Worm (Caenorhabditis elegans) whole organism, young adult: ENCODE data around the gene npr-27.

Experiments
- B0035.1 ChIP-seq: sonication (generic microtip); optimal IDR thresholded peaks from 2 replicates; lab custom pipeline; 2016; ENCODE audit warnings: missing genetic modification characterization, mild to moderate bottlenecking, missing compliant biosample characterization, missing genotype, missing genetic modification reagents
- F23B12.7 ChIP-seq: sonication (generic microtip); optimal IDR thresholded peaks from 2 replicates; lab custom pipeline; 2017; ENCODE audit warnings: missing genetic modification characterization, mild to moderate bottlenecking, missing compliant biosample characterization, antibody characterized with exemption, moderate library complexity; ENCODE audit not compliant: insufficient read depth
- F33H1.4 ChIP-seq: fragments of 200-800 bp; sonication (Bioruptor generic); IDR thresholded peaks from 2 replicates; pipeline ENCODE4 v1.3.6; 2022; ENCODE audit warnings: missing genetic modification reagents, missing genetic modification characterization, missing compliant biosample characterization
- F49E8.2 ChIP-seq: sonication (generic microtip); optimal IDR thresholded peaks from 3 replicates; lab custom pipeline; 2017; ENCODE audit warnings: missing genetic modification characterization, mild to moderate bottlenecking, missing compliant biosample characterization, antibody characterized with exemption, moderate library complexity; ENCODE audit not compliant: insufficient read depth
- F57C9.4 ChIP-seq: sonication (generic microtip); optimal IDR thresholded peaks from 2 replicates; lab custom pipeline; 2017; ENCODE audit warnings: mild to moderate bottlenecking, missing genetic modification characterization, missing compliant biosample characterization
- T07F8.4 ChIP-seq: sonication (generic microtip); optimal IDR thresholded peaks from 2 replicates; lab custom pipeline; 2016; ENCODE audit warnings: mild to moderate bottlenecking, missing genetic modification characterization, moderate library complexity, missing compliant biosample characterization
- Y53F4B.3 ChIP-seq: fragments of 200-800 bp; sonication (Bioruptor generic); IDR thresholded peaks from 2 replicates; pipeline ENCODE4 v1.3.6; 2022; ENCODE audit warnings: missing genetic modification reagents, missing genetic modification characterization, missing compliant biosample characterization
- Y67H2A.10 ChIP-seq: fragments of 200-800 bp; sonication (Bioruptor generic); conservative IDR thresholded peaks from 2 replicates; pipeline ENCODE4 v1.3.6; 2022; ENCODE audit warnings: missing genetic modification reagents, missing genetic modification characterization, missing compliant biosample characterization
- ZK185.1 ChIP-seq: sonication (generic microtip); optimal IDR thresholded peaks from 2 replicates; lab custom pipeline; 2016; ENCODE audit warnings: mild to moderate bottlenecking, missing genetic modification characterization, missing compliant biosample characterization; ENCODE audit not compliant: poor library complexity, severe bottlenecking
- akir-1 ChIP-seq: fragments of 200-800 bp; sonication (Bioruptor generic); optimal IDR thresholded peaks from 2 replicates; lab custom pipeline; 2018; ENCODE audit warnings: mild to moderate bottlenecking, missing genetic modification characterization, moderate library complexity, missing compliant biosample characterization
- aptf-2 ChIP-seq: fragments of 200-800 bp; sonication (Bioruptor generic); conservative IDR thresholded peaks from 2 replicates; pipeline ENCODE4 v1.3.6; 2022; ENCODE audit warnings: missing genetic modification reagents, missing genetic modification characterization, missing compliant biosample characterization
- attf-3 ChIP-seq: fragments of 200-800 bp; sonication (Bioruptor generic); conservative IDR thresholded peaks from 2 replicates; pipeline ENCODE4 v1.3.6; 2022; ENCODE audit warnings: missing genetic modification reagents, missing genetic modification characterization, missing compliant biosample characterization
- attf-6 ChIP-seq: fragments of 200-800 bp; sonication (Bioruptor generic); IDR thresholded peaks from 2 replicates; pipeline ENCODE4 v1.3.6; 2022; ENCODE audit warnings: missing genetic modification reagents, missing genetic modification characterization, missing compliant biosample characterization
- bed-1 ChIP-seq: fragments of 200-800 bp; sonication (Bioruptor generic); IDR thresholded peaks from 2 replicates; pipeline ENCODE4 v1.3.6; 2022; ENCODE audit warnings: missing genetic modification reagents, missing genetic modification characterization, missing compliant biosample characterization
- ccch-3 ChIP-seq: fragments of 200-800 bp; sonication (Bioruptor generic); optimal IDR thresholded peaks from 2 replicates; lab custom pipeline; 2018; ENCODE audit warnings: mild to moderate bottlenecking, missing genetic modification characterization, missing compliant biosample characterization
- cebp-1 ChIP-seq, 2 experiments: fragments of 200-800 bp in 1 of 2; sonication (Bioruptor generic) in 1 of 2; sonication (generic microtip) in 1 of 2; IDR thresholded peaks in 1 of 2; optimal IDR thresholded peaks in 1 of 2; 2 replicates each; pipeline versions ENCODE4 v1.3.6 to Lab custom; 2017 to 2022; ENCODE audit warnings: missing compliant biosample characterization in 2 of 2, missing genetic modification characterization in 2 of 2, mild to moderate bottlenecking in 1 of 2, missing genetic modification reagents in 1 of 2, moderate library complexity in 1 of 2
- cebp-2 ChIP-seq: fragments of 200-800 bp; sonication (Bioruptor generic); IDR thresholded peaks from 2 replicates; pipeline ENCODE4 v1.3.6; 2022; ENCODE audit warnings: missing genetic modification characterization, missing compliant biosample characterization
- ceh-40 ChIP-seq: fragments of 200-800 bp; sonication (Bioruptor generic); IDR thresholded peaks from 2 replicates; pipeline ENCODE4 v1.3.6; 2022; ENCODE audit warnings: missing genetic modification characterization, missing compliant biosample characterization
- ceh-91 ChIP-seq: fragments of 200-800 bp; sonication (Bioruptor generic); IDR thresholded peaks from 2 replicates; pipeline ENCODE4 v1.3.6; 2022; ENCODE audit warnings: missing genetic modification reagents, missing genetic modification characterization, missing compliant biosample characterization
- dpl-1 ChIP-seq: fragments of 150-350 bp; optimal IDR thresholded peaks from 2 replicates; lab custom pipeline; 2014; ENCODE audit warnings: missing biosample characterization, missing genetic modification reagents, missing genetic modification characterization
- efl-1 ChIP-seq: fragments of 150-350 bp; optimal IDR thresholded peaks from 2 replicates; lab custom pipeline; 2014; ENCODE audit warnings: missing biosample characterization, missing genetic modification reagents, missing genetic modification characterization
- egl-44 ChIP-seq: fragments of 200-800 bp; sonication (Bioruptor generic); IDR thresholded peaks from 2 replicates; pipeline ENCODE4 v1.3.6; 2022; ENCODE audit warnings: missing genetic modification reagents, missing genetic modification characterization, missing compliant biosample characterization
- ets-4 ChIP-seq: fragments of 200-800 bp; sonication (Bioruptor generic); optimal IDR thresholded peaks from 2 replicates; lab custom pipeline; 2018; ENCODE audit warnings: mild to moderate bottlenecking, missing genetic modification characterization, missing compliant biosample characterization
- gei-17 ChIP-seq: fragments of 200-800 bp; sonication (Bioruptor generic); optimal IDR thresholded peaks from 2 replicates; lab custom pipeline; 2018; ENCODE audit warnings: mild to moderate bottlenecking, missing genetic modification characterization, missing compliant biosample characterization
- him-1 ChIP-seq: sonication (generic microtip); optimal IDR thresholded peaks from 2 replicates; lab custom pipeline; 2016; ENCODE audit warnings: missing genotype, missing genetic modification reagents, missing genetic modification characterization, missing compliant biosample characterization
- hlh-12 ChIP-seq: sonication (generic microtip); optimal IDR thresholded peaks from 2 replicates; lab custom pipeline; 2016; ENCODE audit warnings: missing genetic modification characterization, missing compliant biosample characterization
- hsf-1 ChIP-seq: fragments of 200-800 bp; sonication (Bioruptor generic); IDR thresholded peaks from 2 replicates; pipeline ENCODE4 v1.3.6; 2022; ENCODE audit warnings: missing genetic modification reagents, missing genetic modification characterization, missing compliant biosample characterization
- lin-35 ChIP-seq, 3 experiments: fragments of 150-350 bp in 2 of 3; sonication (generic microtip) in 1 of 3; optimal IDR thresholded peaks; 2 replicates each; lab custom pipeline; 2014 to 2018; ENCODE audit warnings: missing biosample characterization in 3 of 3, missing genetic modification characterization in 3 of 3, missing genetic modification reagents in 3 of 3
- lin-40 ChIP-seq: sonication (generic microtip); optimal IDR thresholded peaks from 2 replicates; lab custom pipeline; 2016; ENCODE audit warnings: missing genetic modification characterization, mild to moderate bottlenecking, missing compliant biosample characterization, missing genotype, missing genetic modification reagents
- madf-3 ChIP-seq: fragments of 200-800 bp; sonication (Bioruptor generic); IDR thresholded peaks from 2 replicates; pipeline ENCODE4 v1.3.6; 2022; ENCODE audit warnings: missing genetic modification reagents, missing genetic modification characterization, missing compliant biosample characterization
- madf-6 ChIP-seq: fragments of 200-800 bp; sonication (Bioruptor generic); IDR thresholded peaks from 2 replicates; pipeline ENCODE4 v1.3.6; 2022; ENCODE audit warnings: missing genetic modification reagents, missing genetic modification characterization, missing compliant biosample characterization
- mel-28 ChIP-seq: sonication (generic microtip); optimal IDR thresholded peaks from 2 replicates; lab custom pipeline; 2016; ENCODE audit warnings: borderline replicate concordance, mild to moderate bottlenecking, missing genetic modification characterization, missing compliant biosample characterization
- nfyb-1 ChIP-seq: fragments of 200-800 bp; sonication (Bioruptor generic); IDR thresholded peaks from 2 replicates; pipeline ENCODE4 v1.3.6; 2022; ENCODE audit warnings: missing genetic modification reagents, missing genetic modification characterization, missing compliant biosample characterization
- nhr-27 ChIP-seq: fragments of 200-800 bp; sonication (Bioruptor generic); optimal IDR thresholded peaks from 2 replicates; lab custom pipeline; 2018; ENCODE audit warnings: mild to moderate bottlenecking, missing genetic modification characterization, moderate library complexity, missing compliant biosample characterization
- nhr-80 ChIP-seq: sonication (generic microtip); optimal IDR thresholded peaks from 2 replicates; lab custom pipeline; 2016; ENCODE audit warnings: missing genetic modification characterization, missing compliant biosample characterization
- rpc-1 ChIP-seq, 2 experiments: fragments of 150-350 bp in 1 of 2; sonication (generic microtip) in 1 of 2; optimal IDR thresholded peaks; 2 replicates each; lab custom pipeline; 2014 to 2018; ENCODE audit warnings: missing biosample characterization in 1 of 2, missing genetic modification characterization in 1 of 2, missing genetic modification reagents in 1 of 2, missing genotype in 1 of 2
- snpc-1.1 ChIP-seq: sonication (generic microtip); optimal IDR thresholded peaks from 2 replicates; lab custom pipeline; 2017; ENCODE audit warnings: missing genetic modification characterization, mild to moderate bottlenecking, missing compliant biosample characterization, antibody characterized with exemption, moderate library complexity, missing genotype, missing genetic modification reagents; ENCODE audit not compliant: insufficient read depth
- sptf-2 ChIP-seq: fragments of 200-800 bp; sonication (Bioruptor generic); optimal IDR thresholded peaks from 2 replicates; lab custom pipeline; 2018; ENCODE audit warnings: mild to moderate bottlenecking, missing genetic modification characterization, missing compliant biosample characterization
- tbp1 ChIP-seq: fragments of 200-800 bp; sonication (Bioruptor generic); optimal IDR thresholded peaks from 2 replicates; lab custom pipeline; 2018; ENCODE audit warnings: mild to moderate bottlenecking, missing genetic modification characterization, missing compliant biosample characterization
- tbx-9 ChIP-seq: sonication (generic microtip); optimal IDR thresholded peaks from 2 replicates; lab custom pipeline; 2016; ENCODE audit warnings: borderline replicate concordance, missing genetic modification characterization, inconsistent platforms, missing compliant biosample characterization
- unc-62 ChIP-seq: fragments of 150-350 bp; optimal IDR thresholded peaks from 2 replicates; lab custom pipeline; 2014; ENCODE audit warnings: missing biosample characterization, missing genetic modification reagents, missing genetic modification characterization
- zim-3 ChIP-seq: sonication (generic microtip); optimal IDR thresholded peaks from 2 replicates; lab custom pipeline; 2017; ENCODE audit warnings: mild to moderate bottlenecking, missing genetic modification characterization, moderate library complexity, missing compliant biosample characterization
- ztf-18 ChIP-seq: sonication (generic microtip); optimal IDR thresholded peaks from 2 replicates; lab custom pipeline; 2016; ENCODE audit warnings: missing genotype, mild to moderate bottlenecking, missing genetic modification characterization, missing compliant biosample characterization
- ztf-25 ChIP-seq: fragments of 200-800 bp; sonication (Bioruptor generic); IDR thresholded peaks from 2 replicates; pipeline ENCODE4 v1.3.6; 2022; ENCODE audit warnings: missing genetic modification reagents, missing genetic modification characterization, missing compliant biosample characterization
- ztf-3 ChIP-seq: fragments of 200-800 bp; sonication (Bioruptor generic); optimal IDR thresholded peaks from 2 replicates; lab custom pipeline; 2018; ENCODE audit warnings: mild to moderate bottlenecking, missing genetic modification characterization, missing compliant biosample characterization

The npr-27 gene

ce11 chrIV:7313397-7313910 is 8.0 kb downstream of the npr-27 start, which contains the start of gene rps-8 (continued):
- TF ChIP-seq sptf-2 (GFP tag; lab: Kevin White, UChicago) (peak; percentile 29), attf-3 (GFP tag; lab: Robert Waterston, UW) (no peak), attf-6 (GFP tag; lab: Robert Waterston, UW) (0 out of 2 replicates have a peak, but pooled peaks have one; percentile 43)
- TF ChIP-seq, all 124 proteins: peak for 14

ce11 chrIV:7313962-7314361 is 8.5 kb downstream of the npr-27 start:
- TF ChIP-seq nfyb-1 (GFP tag; lab: Robert Waterston, UW) (no peak), madf-3 (GFP tag; lab: Robert Waterston, UW) (no peak), F23B12.7 (tag; lab: Kevin White, UChicago) (peak; percentile 51), T07F8.4 (no peak), hlh-12 (tag; lab: Kevin White, UChicago) (no peak), snpc-1.1 (tag; lab: Kevin White, UChicago) (peak; percentile 52), tbx-9 (tag; lab: Kevin White, UChicago) (no peak), mel-28 (no peak), F33H1.4 (GFP tag; lab: Robert Waterston, UW) (peak; percentile 89), cebp-1 (GFP tag; IDR thresholded peaks at IDR 0.05; lab: Robert Waterston, UW) (no peak), cebp-1 (tag; optimal IDR thresholded peaks at IDR 0.05; lab: Kevin White, UChicago) (peak; percentile 52), aptf-2 (GFP tag; lab: Robert Waterston, UW) (no peak), ztf-25 (GFP tag; lab: Robert Waterston, UW) (no peak), ceh-40 (no peak), madf-6 (GFP tag; lab: Robert Waterston, UW) (peak; percentile 62), akir-1 (GFP tag; lab: Kevin White, UChicago) (no peak), lin-35 (GFP tag; optimal IDR thresholded peaks at IDR 0.05; lab: Kevin White, UChicago) (peak in 1 of 3 experiments; percentile 70), nhr-27 (tag; lab: Kevin White, UChicago) (no peak), egl-44 (GFP tag; lab: Robert Waterston, UW) (no peak), efl-1 (GFP tag; lab: Kevin White, UChicago) (no peak), F49E8.2 (tag; lab: Kevin White, UChicago) (no peak), Y53F4B.3 (GFP tag; lab: Robert Waterston, UW) (no peak), nhr-80 (tag; lab: Kevin White, UChicago) (peak; percentile 35), lin-40 (tag; lab: Kevin White, UChicago) (peak; percentile 49), tbp1 (GFP tag; lab: Kevin White, UChicago) (peak; percentile 49), ztf-3 (no peak), ccch-3 (GFP tag; lab: Kevin White, UChicago) (no peak), gei-17 (no peak), F57C9.4 (no peak), ZK185.1 (tag; lab: Kevin White, UChicago) (peak; percentile 1), dpl-1 (GFP tag; lab: Kevin White, UChicago) (no peak), ets-4 (GFP tag; lab: Kevin White, UChicago) (no peak), ceh-91 (0 out of 2 replicates have a peak, but pooled peaks have one; percentile 18), hsf-1 (GFP tag; lab: Robert Waterston, UW) (no peak), zim-3 (tag; lab: Kevin White, UChicago) (no peak), unc-62 (GFP tag; lab: Kevin White, UChicago) (no peak), ztf-18 (no peak), Y67H2A.10 (GFP tag; lab: Robert Waterston, UW) (no peak), rpc-1 (optimal IDR thresholded peaks at IDR 0.05; lab: Kevin White, UChicago) (no peak), rpc-1 (tag; optimal IDR thresholded peaks at IDR 0.05; lab: Kevin White, UChicago) (no peak), cebp-2 (GFP tag; lab: Robert Waterston, UW) (no peak), him-1 (peak; percentile 9), B0035.1 (no peak), bed-1 (no peak)
